Worm (Caenorhabditis elegans) whole organism, L1 larva: ENCODE results near the gene cal-5.

ENCODE experiments used
- C04F5.9 ChIP-seq: sonication (generic microtip); optimal IDR thresholded peaks from 2 replicates; lab custom pipeline; 2016; ENCODE audit warnings: missing genetic modification characterization, missing compliant biosample characterization
- C34B4.2 ChIP-seq: sonication (generic microtip); optimal IDR thresholded peaks from 2 replicates; lab custom pipeline; 2017; ENCODE audit warnings: mild to moderate bottlenecking, missing genetic modification characterization, missing compliant biosample characterization
- aha-1 ChIP-seq: fragments of 150-350 bp; optimal IDR thresholded peaks from 2 replicates; lab custom pipeline; 2014; ENCODE audit warnings: missing biosample characterization, missing genetic modification characterization
- blmp-1 ChIP-seq: fragments of 150-350 bp; optimal IDR thresholded peaks from 2 replicates; lab custom pipeline; 2014; ENCODE audit warnings: missing biosample characterization, missing genetic modification characterization
- ceh-82 ChIP-seq, 3 experiments: fragments of 150-350 bp in 1 of 3; sonication (generic microtip) in 2 of 3; optimal IDR thresholded peaks; 2 replicates each; lab custom pipeline; 2014 to 2017; ENCODE audit warnings: missing biosample characterization in 3 of 3, missing genetic modification characterization in 3 of 3
- efl-1 ChIP-seq, 4 experiments: fragments of 150-350 bp; optimal IDR thresholded peaks in 3 of 4; peaks in 1 of 4; 1 replicate in 1 of 4; 2 replicates in 3 of 4; lab custom pipeline; 2014; ENCODE audit warnings: missing biosample characterization in 2 of 4, missing genetic modification characterization in 2 of 4, missing genetic modification reagents in 2 of 4
- efl-3 ChIP-seq: fragments of 200-800 bp; sonication (Bioruptor generic); optimal IDR thresholded peaks from 2 replicates; lab custom pipeline; 2018; ENCODE audit warnings: mild to moderate bottlenecking, missing genetic modification characterization, missing compliant biosample characterization
- elt-3 ChIP-seq, 6 experiments: fragments of 150-350 bp in 1 of 6; sonication (generic microtip); optimal IDR thresholded peaks; 2 replicates each; lab custom pipeline; 2017 to 2018; ENCODE audit warnings: missing biosample characterization in 6 of 6, missing genetic modification characterization in 6 of 6, inconsistent platforms in 1 of 6
- ets-5 ChIP-seq: fragments of 200-800 bp; sonication (Bioruptor generic); IDR thresholded peaks from 2 replicates; pipeline ENCODE4 v1.3.6; 2022; ENCODE audit warnings: missing genetic modification characterization, missing compliant biosample characterization
- fkh-8 ChIP-seq: sonication (generic microtip); optimal IDR thresholded peaks from 2 replicates; lab custom pipeline; 2016; ENCODE audit warnings: mild to moderate bottlenecking, missing genetic modification characterization, missing compliant biosample characterization
- fos-1 ChIP-seq: fragments of 150-350 bp; optimal IDR thresholded peaks from 2 replicates; lab custom pipeline; 2014; ENCODE audit warnings: missing biosample characterization, missing genetic modification characterization
- grh-1 ChIP-seq: fragments of 200-800 bp; sonication (Bioruptor generic); IDR thresholded peaks from 2 replicates; pipeline ENCODE4 v1.3.6; 2022; ENCODE audit warnings: missing genetic modification reagents, missing genetic modification characterization, missing compliant biosample characterization
- irx-1 ChIP-seq: sonication (generic microtip); optimal IDR thresholded peaks from 2 replicates; lab custom pipeline; 2016; ENCODE audit warnings: missing genetic modification characterization, missing compliant biosample characterization
- lin-14 ChIP-seq: fragments of 200-800 bp; sonication (Bioruptor generic); optimal IDR thresholded peaks from 2 replicates; lab custom pipeline; 2018; ENCODE audit warnings: mild to moderate bottlenecking, missing genetic modification characterization, moderate library complexity, missing compliant biosample characterization
- lin-35 ChIP-seq, 2 experiments: fragments of 150-350 bp; optimal IDR thresholded peaks; 2 replicates each; lab custom pipeline; 2014; ENCODE audit warnings: missing biosample characterization in 2 of 2, missing genetic modification characterization in 2 of 2, missing genetic modification reagents in 2 of 2
- lsy-2 ChIP-seq, 2 experiments: fragments of 150-350 bp; optimal IDR thresholded peaks; 2 replicates each; lab custom pipeline; 2014; ENCODE audit warnings: missing biosample characterization in 2 of 2, missing genetic modification characterization in 2 of 2
- mdl-1 ChIP-seq, 2 experiments: fragments of 150-350 bp; optimal IDR thresholded peaks; 2 replicates each; lab custom pipeline; 2014 to 2017; ENCODE audit warnings: missing biosample characterization in 2 of 2, missing genetic modification characterization in 2 of 2, inconsistent platforms in 1 of 2
- mef-2 ChIP-seq: fragments of 150-350 bp; optimal IDR thresholded peaks from 2 replicates; lab custom pipeline; 2014; ENCODE audit warnings: missing biosample characterization, missing genetic modification characterization
- mep-1 ChIP-seq: fragments of 150-350 bp; optimal IDR thresholded peaks from 2 replicates; lab custom pipeline; 2014; ENCODE audit warnings: missing biosample characterization, missing genetic modification characterization
- nhr-11 ChIP-seq: fragments of 150-350 bp; optimal IDR thresholded peaks from 2 replicates; lab custom pipeline; 2014; ENCODE audit warnings: missing biosample characterization, missing genetic modification characterization
- nhr-20 ChIP-seq: sonication (generic microtip); optimal IDR thresholded peaks from 2 replicates; lab custom pipeline; 2016; ENCODE audit warnings: mild to moderate bottlenecking, missing genetic modification characterization, missing compliant biosample characterization
- nhr-47 ChIP-seq: sonication (generic microtip); optimal IDR thresholded peaks from 2 replicates; lab custom pipeline; 2016; ENCODE audit warnings: mild to moderate bottlenecking, missing genetic modification characterization, moderate library complexity, missing compliant biosample characterization
- nhr-71 ChIP-seq: sonication (generic microtip); optimal IDR thresholded peaks from 2 replicates; lab custom pipeline; 2016; ENCODE audit warnings: mild to moderate bottlenecking, missing genetic modification characterization, moderate library complexity, missing compliant biosample characterization
- nhr-85 ChIP-seq: sonication (generic microtip); peaks from one replicate; lab custom pipeline; 2016; ENCODE audit warnings: missing genetic modification characterization, inconsistent platforms, missing compliant biosample characterization
- nhr-90 ChIP-seq: sonication (generic microtip); optimal IDR thresholded peaks from 2 replicates; lab custom pipeline; 2016; ENCODE audit warnings: mild to moderate bottlenecking, missing genetic modification characterization, missing compliant biosample characterization; ENCODE audit not compliant: poor library complexity
- pag-3 ChIP-seq: sonication (generic microtip); optimal IDR thresholded peaks from 2 replicates; lab custom pipeline; 2017; ENCODE audit warnings: missing genetic modification characterization, mild to moderate bottlenecking, missing compliant biosample characterization, antibody characterized with exemption, borderline replicate concordance; ENCODE audit not compliant: insufficient read depth
- pqm-1 ChIP-seq: sonication (generic microtip); optimal IDR thresholded peaks from 3 replicates; lab custom pipeline; 2017; ENCODE audit warnings: missing biosample characterization, missing genetic modification characterization
- rnt-1 ChIP-seq: sonication (generic microtip); optimal IDR thresholded peaks from 2 replicates; lab custom pipeline; 2016; ENCODE audit warnings: mild to moderate bottlenecking, missing genetic modification characterization, moderate library complexity, missing compliant biosample characterization
- snu-23 ChIP-seq: sonication (generic microtip); optimal IDR thresholded peaks from 2 replicates; lab custom pipeline; 2016; ENCODE audit warnings: missing genetic modification characterization, missing compliant biosample characterization
- swsn-7 ChIP-seq: sonication (generic microtip); optimal IDR thresholded peaks from 2 replicates; lab custom pipeline; 2016; ENCODE audit warnings: missing genetic modification characterization, missing compliant biosample characterization
- tbx-2 ChIP-seq: sonication (generic microtip); optimal IDR thresholded peaks from 2 replicates; lab custom pipeline; 2016; ENCODE audit warnings: missing genetic modification characterization, missing compliant biosample characterization
- unc-130 ChIP-seq: fragments of 150-350 bp; optimal IDR thresholded peaks from 2 replicates; lab custom pipeline; 2017; ENCODE audit warnings: missing biosample characterization, missing genetic modification characterization, inconsistent platforms
- unc-30 ChIP-seq: sonication (generic microtip); optimal IDR thresholded peaks from 2 replicates; lab custom pipeline; 2017; ENCODE audit warnings: missing biosample characterization, missing genetic modification characterization
- unc-62 ChIP-seq: fragments of 150-350 bp; optimal IDR thresholded peaks from 2 replicates; lab custom pipeline; 2014; ENCODE audit warnings: missing biosample characterization, missing genetic modification reagents, missing genetic modification characterization
- unc-86 ChIP-seq: sonication (generic microtip); optimal IDR thresholded peaks from 2 replicates; lab custom pipeline; 2016; ENCODE audit warnings: missing genetic modification characterization, missing compliant biosample characterization
- vab-15 ChIP-seq: sonication (generic microtip); optimal IDR thresholded peaks from 2 replicates; lab custom pipeline; 2017; ENCODE audit warnings: missing genotype, mild to moderate bottlenecking, missing genetic modification characterization, missing compliant biosample characterization
- xbp-1 ChIP-seq: sonication (generic microtip); optimal IDR thresholded peaks from 2 replicates; lab custom pipeline; 2016; ENCODE audit warnings: missing genetic modification characterization, missing compliant biosample characterization

Gene cal-5

ce11 chrX:5084080-5084479 is 6.3 kb upstream of the cal-5 start:
- TF ChIP-seq fkh-8 (tag; lab: Kevin White, UChicago) (peak; percentile 6), C34B4.2 (no peak), ets-5 (GFP tag; lab: Robert Waterston, UW) (peak; percentile 93; the same call in 1 of the 2 replicates), efl-1 (optimal IDR thresholded peaks at IDR 0.05; lab: Kevin White, UChicago) (no peak), efl-1 (GFP tag; optimal IDR thresholded peaks at IDR 0.05 in 1 of 2; lab: Kevin White, UChicago) (peak in 1 of 2 experiments; percentile 37), C04F5.9 (tag; lab: Kevin White, UChicago) (no peak), lsy-2 (tag; optimal IDR thresholded peaks at IDR 0.05; lab: Kevin White, UChicago) (no peak)
- TF ChIP-seq, all 84 proteins: peak for 3

- peak; percentile 82 for TF ChIP-seq grh-1 (GFP tag; lab: Robert Waterston, UW)
- peak; percentile 62 for TF ChIP-seq nhr-20 (tag; lab: Kevin White, UChicago)
- TF ChIP-seq aha-1 (tag; lab: Kevin White, UChicago): no peak
- peak; percentile 46 for TF ChIP-seq nhr-71 (tag; lab: Kevin White, UChicago)
- no peak for TF ChIP-seq nhr-11 (tag; lab: Kevin White, UChicago)
- no peak for TF ChIP-seq nhr-47 (tag; lab: Kevin White, UChicago)
- TF ChIP-seq lin-14 (GFP tag; lab: Kevin White, UChicago): peak; percentile 68
- peak; percentile 27 for TF ChIP-seq unc-130 (tag; lab: Kevin White, UChicago)
- TF ChIP-seq snu-23: peak; percentile 42
- no peak for TF ChIP-seq pqm-1
- peak; percentile 3 for TF ChIP-seq mep-1 (tag; lab: Kevin White, UChicago)
- TF ChIP-seq blmp-1 (tag; lab: Kevin White, UChicago): peak; percentile 53
- no peak for TF ChIP-seq mef-2
- TF ChIP-seq lsy-2 (tag; optimal IDR thresholded peaks at IDR 0.05; lab: Kevin White, UChicago): peak in 1 of 2 experiments; percentile 51
- TF ChIP-seq swsn-7: no peak
- peak; percentile 2 for TF ChIP-seq xbp-1 (tag; lab: Kevin White, UChicago)
- TF ChIP-seq irx-1 (tag; lab: Kevin White, UChicago): no peak
- TF ChIP-seq tbx-2 (tag; lab: Kevin White, UChicago): peak; percentile 33
- TF ChIP-seq nhr-90: peak; percentile 22
- peak in 5 of 6 experiments; percentile 44 to 90 (median 68) for TF ChIP-seq elt-3 (tag; optimal IDR thresholded peaks at IDR 0.05; lab: Kevin White, UChicago)
- peak; percentile 95 for TF ChIP-seq nhr-85 (tag; lab: Kevin White, UChicago)
- TF ChIP-seq ceh-82 (tag; optimal IDR thresholded peaks at IDR 0.05; lab: Kevin White, UChicago): no peak
- no peak for TF ChIP-seq rnt-1 (tag; lab: Kevin White, UChicago)
- peak in 1 of 2 experiments; percentile 12 for TF ChIP-seq lin-35 (GFP tag; optimal IDR thresholded peaks at IDR 0.05; lab: Kevin White, UChicago)
- peak; percentile 40 for TF ChIP-seq vab-15 (tag; lab: Kevin White, UChicago)
- TF ChIP-seq mdl-1 (tag; optimal IDR thresholded peaks at IDR 0.05; lab: Kevin White, UChicago): peak in 1 of 2 experiments; percentile 24
Observed at ce11 chrX:5079297-5079696, 1.5 kb upstream of the cal-5 start.

ce11 chrX:5075538-5075937 is 2.2 kb downstream of the cal-5 start:
- no peak for TF ChIP-seq C34B4.2
- no peak for TF ChIP-seq lsy-2 (tag; optimal IDR thresholded peaks at IDR 0.05; lab: Kevin White, UChicago)
- no peak for TF ChIP-seq snu-23
- TF ChIP-seq unc-30 (tag; lab: Kevin White, UChicago): no peak
- peak; percentile 40 for TF ChIP-seq lin-14 (GFP tag; lab: Kevin White, UChicago)
- TF ChIP-seq unc-62 (GFP tag; lab: Kevin White, UChicago): no peak
- TF ChIP-seq fos-1 (tag; lab: Kevin White, UChicago): no peak
- TF ChIP-seq unc-86 (tag; lab: Kevin White, UChicago): no peak
- TF ChIP-seq C04F5.9 (tag; lab: Kevin White, UChicago): no peak
- TF ChIP-seq efl-3 (GFP tag; lab: Kevin White, UChicago): no peak
- TF ChIP-seq pag-3: no peak
- TF ChIP-seq nhr-85 (tag; lab: Kevin White, UChicago): peak; percentile 77
- TF ChIP-seq blmp-1 (tag; lab: Kevin White, UChicago): peak; percentile 74
